Worm (Caenorhabditis elegans) whole organism, mixed stage, embryonic: Measurements from ENCODE around the gene grl-7.

Experiments
- M03D4.4 ChIP-seq: sonication (generic microtip); optimal IDR thresholded peaks from 2 replicates; lab custom pipeline; 2017; ENCODE audit warnings: mild to moderate bottlenecking, missing genetic modification characterization, missing compliant biosample characterization
- bed-3 ChIP-seq: fragments of 200-800 bp; sonication (Bioruptor generic); optimal IDR thresholded peaks from 3 replicates; lab custom pipeline; 2018; ENCODE audit warnings: mild to moderate bottlenecking, missing genetic modification characterization, moderate library complexity, missing compliant biosample characterization
- blmp-1 ChIP-seq: fragments of 150-350 bp; optimal IDR thresholded peaks from 2 replicates; lab custom pipeline; 2014; ENCODE audit warnings: missing biosample characterization, missing genetic modification characterization
- ceh-39 ChIP-seq: fragments of 150-350 bp; optimal IDR thresholded peaks from 2 replicates; lab custom pipeline; 2014; ENCODE audit warnings: missing biosample characterization, missing genetic modification characterization
- ceh-43 ChIP-seq: fragments of 200-800 bp; sonication (Bioruptor generic); optimal IDR thresholded peaks from 2 replicates; lab custom pipeline; 2018; ENCODE audit warnings: mild to moderate bottlenecking, missing genetic modification characterization, moderate library complexity, missing compliant biosample characterization
- ceh-83 ChIP-seq: fragments of 200-800 bp; sonication (Bioruptor generic); optimal IDR thresholded peaks from 2 replicates; lab custom pipeline; 2018; ENCODE audit warnings: mild to moderate bottlenecking, missing genetic modification characterization, missing compliant biosample characterization
- ces-1 ChIP-seq: fragments of 150-350 bp; optimal IDR thresholded peaks from 2 replicates; lab custom pipeline; 2014; ENCODE audit warnings: missing biosample characterization, missing genetic modification reagents, missing genetic modification characterization
- cnd-1 ChIP-seq: fragments of 200-800 bp; sonication (Bioruptor generic); optimal IDR thresholded peaks from 2 replicates; lab custom pipeline; 2018; ENCODE audit warnings: mild to moderate bottlenecking, missing genetic modification characterization, missing compliant biosample characterization
- drap-1 ChIP-seq: fragments of 200-800 bp; sonication (Bioruptor generic); optimal IDR thresholded peaks from 3 replicates; lab custom pipeline; 2018; ENCODE audit warnings: mild to moderate bottlenecking, missing genetic modification characterization, missing compliant biosample characterization
- elt-1 ChIP-seq: sonication (generic microtip); optimal IDR thresholded peaks from 2 replicates; lab custom pipeline; 2017; ENCODE audit warnings: missing genetic modification characterization, mild to moderate bottlenecking, missing compliant biosample characterization, antibody characterized with exemption, moderate library complexity, borderline replicate concordance; ENCODE audit not compliant: insufficient read depth
- elt-3 ChIP-seq: fragments of 150-350 bp; optimal IDR thresholded peaks from 2 replicates; lab custom pipeline; 2014; ENCODE audit warnings: missing biosample characterization, missing genetic modification characterization
- flh-1 ChIP-seq: fragments of 200-800 bp; sonication (Bioruptor generic); optimal IDR thresholded peaks from 2 replicates; lab custom pipeline; 2018; ENCODE audit warnings: mild to moderate bottlenecking, missing genetic modification characterization, moderate library complexity, missing compliant biosample characterization
- ham-2 ChIP-seq: fragments of 200-800 bp; sonication (Bioruptor generic); optimal IDR thresholded peaks from 2 replicates; lab custom pipeline; 2018; ENCODE audit warnings: mild to moderate bottlenecking, missing genetic modification characterization, missing compliant biosample characterization
- hlh-1 ChIP-seq: fragments of 150-350 bp; optimal IDR thresholded peaks from 2 replicates; lab custom pipeline; 2014; ENCODE audit warnings: missing biosample characterization, missing genetic modification reagents, missing genetic modification characterization
- lin-13 ChIP-seq: fragments of 150-350 bp; optimal IDR thresholded peaks from 2 replicates; lab custom pipeline; 2014; ENCODE audit warnings: missing biosample characterization, missing genetic modification characterization
- lin-32 ChIP-seq: fragments of 200-800 bp; sonication (Bioruptor generic); optimal IDR thresholded peaks from 2 replicates; lab custom pipeline; 2018; ENCODE audit warnings: mild to moderate bottlenecking, missing genetic modification characterization, missing compliant biosample characterization
- lsy-2 ChIP-seq: fragments of 150-350 bp; optimal IDR thresholded peaks from 2 replicates; lab custom pipeline; 2014; ENCODE audit warnings: missing biosample characterization, missing genetic modification characterization
- mab-5 ChIP-seq: fragments of 150-350 bp; optimal IDR thresholded peaks from 2 replicates; lab custom pipeline; 2014; ENCODE audit warnings: missing biosample characterization, missing genetic modification characterization
- mep-1 ChIP-seq: fragments of 150-350 bp; optimal IDR thresholded peaks from 2 replicates; lab custom pipeline; 2017; ENCODE audit warnings: missing biosample characterization, missing genetic modification reagents, missing genetic modification characterization, inconsistent platforms
- mls-2 ChIP-seq: sonication (generic microtip); optimal IDR thresholded peaks from 2 replicates; lab custom pipeline; 2016; ENCODE audit warnings: mild to moderate bottlenecking, missing genetic modification characterization, moderate library complexity, missing compliant biosample characterization
- nhr-12 ChIP-seq: fragments of 150-350 bp; optimal IDR thresholded peaks from 2 replicates; lab custom pipeline; 2014; ENCODE audit warnings: missing biosample characterization, missing genetic modification characterization
- nhr-2 ChIP-seq: fragments of 150-350 bp; optimal IDR thresholded peaks from 2 replicates; lab custom pipeline; 2014; ENCODE audit warnings: missing biosample characterization, missing genetic modification characterization
- nhr-237 ChIP-seq: fragments of 150-350 bp; optimal IDR thresholded peaks from 2 replicates; lab custom pipeline; 2014; ENCODE audit warnings: missing biosample characterization, missing genetic modification characterization
- nhr-28 ChIP-seq: fragments of 150-350 bp; optimal IDR thresholded peaks from 2 replicates; lab custom pipeline; 2014; ENCODE audit warnings: missing biosample characterization, missing genetic modification characterization
- nhr-76 ChIP-seq: sonication (generic microtip); optimal IDR thresholded peaks from 2 replicates; lab custom pipeline; 2017; ENCODE audit warnings: missing biosample characterization, missing genetic modification characterization
- pha-4 ChIP-seq: fragments of 150-350 bp; optimal IDR thresholded peaks from 2 replicates; lab custom pipeline; 2018; ENCODE audit warnings: missing biosample characterization, missing genetic modification reagents, missing genetic modification characterization
- sem-2 ChIP-seq: fragments of 200-800 bp; sonication (Bioruptor generic); optimal IDR thresholded peaks from 2 replicates; lab custom pipeline; 2018; ENCODE audit warnings: mild to moderate bottlenecking, missing genetic modification characterization, missing compliant biosample characterization
- snpc-4 ChIP-seq: fragments of 150-350 bp; optimal IDR thresholded peaks from 2 replicates; lab custom pipeline; 2014; ENCODE audit warnings: missing biosample characterization, missing genetic modification characterization
- sptf-1 ChIP-seq: sonication (generic microtip); optimal IDR thresholded peaks from 2 replicates; lab custom pipeline; 2017; ENCODE audit warnings: mild to moderate bottlenecking, missing genetic modification characterization, moderate library complexity, missing compliant biosample characterization
- tbx-8 ChIP-seq: fragments of 200-800 bp; sonication (Bioruptor generic); optimal IDR thresholded peaks from 2 replicates; lab custom pipeline; 2018; ENCODE audit warnings: mild to moderate bottlenecking, missing genetic modification characterization, moderate library complexity, missing compliant biosample characterization
- unc-120 ChIP-seq: sonication (generic microtip); optimal IDR thresholded peaks from 2 replicates; lab custom pipeline; 2017; ENCODE audit warnings: missing genetic modification characterization, missing compliant biosample characterization; ENCODE audit not compliant: poor library complexity, severe bottlenecking
- unc-39 ChIP-seq: fragments of 150-350 bp; optimal IDR thresholded peaks from 2 replicates; lab custom pipeline; 2014; ENCODE audit warnings: missing biosample characterization, missing genetic modification characterization
- unc-62 ChIP-seq: fragments of 150-350 bp; optimal IDR thresholded peaks from 2 replicates; lab custom pipeline; 2014; ENCODE audit warnings: missing biosample characterization, missing genetic modification reagents, missing genetic modification characterization
- zip-8 ChIP-seq: fragments of 150-350 bp; optimal IDR thresholded peaks from 2 replicates; lab custom pipeline; 2014; ENCODE audit warnings: missing biosample characterization, missing genetic modification characterization

Gene grl-7

ce11 chrV:11375150-11375792, 28.5 kb upstream of the grl-7 start, which contains the start of gene cnb-1:
Gene cnb-1, plus strand, starts transcription at chrV:11375742.
- TF ChIP-seq unc-62: peak; percentile 63
- no peak for TF ChIP-seq ceh-39 (tag; lab: Kevin White, UChicago)
- TF ChIP-seq cnd-1: no peak
- TF ChIP-seq ceh-43: no peak
- TF ChIP-seq ham-2 (GFP tag; lab: Kevin White, UChicago): no peak
- peak; percentile 19 for TF ChIP-seq hlh-1 (tag; lab: Kevin White, UChicago)
- no peak for TF ChIP-seq nhr-12
- no peak for TF ChIP-seq nhr-76 (tag; lab: Kevin White, UChicago)
- TF ChIP-seq M03D4.4 (tag; lab: Kevin White, UChicago): no peak
- TF ChIP-seq flh-1 (GFP tag; lab: Kevin White, UChicago): no peak
- TF ChIP-seq nhr-28 (tag; lab: Kevin White, UChicago): no peak
- TF ChIP-seq ceh-83 (GFP tag; lab: Kevin White, UChicago): no peak
- TF ChIP-seq blmp-1 (tag; lab: Kevin White, UChicago): no peak
- no peak for TF ChIP-seq snpc-4 (tag; lab: Kevin White, UChicago)
- TF ChIP-seq lin-13: no peak
- TF ChIP-seq bed-3 (GFP tag; lab: Kevin White, UChicago): no peak
- no peak for TF ChIP-seq pha-4 (tag; lab: Kevin White, UChicago)
- peak; percentile 81 for TF ChIP-seq ces-1 (GFP tag; lab: Kevin White, UChicago)
- peak; percentile 78 for TF ChIP-seq unc-120 (tag; lab: Kevin White, UChicago)
- TF ChIP-seq sem-2 (GFP tag; lab: Kevin White, UChicago): no peak
- TF ChIP-seq unc-39 (tag; lab: Kevin White, UChicago): no peak
- TF ChIP-seq mab-5 (tag; lab: Kevin White, UChicago): no peak
- TF ChIP-seq zip-8 (tag; lab: Kevin White, UChicago): no peak
- peak; percentile 20 for TF ChIP-seq mep-1 (tag; lab: Kevin White, UChicago)
- no peak for TF ChIP-seq nhr-237 (tag; lab: Kevin White, UChicago)
- no peak for TF ChIP-seq tbx-8 (GFP tag; lab: Kevin White, UChicago)
- peak; percentile 42 for TF ChIP-seq mls-2 (tag; lab: Kevin White, UChicago)
- no peak for TF ChIP-seq elt-3
- TF ChIP-seq lin-32 (GFP tag; lab: Kevin White, UChicago): no peak

ce11 chrV:11373918-11374317, 27.1 kb upstream of the grl-7 start:
- TF ChIP-seq bed-3 (GFP tag; lab: Kevin White, UChicago): no peak
- TF ChIP-seq zip-8 (tag; lab: Kevin White, UChicago): peak; percentile 92

ce11 chrV:11372284-11372878, 25.6 kb upstream of the grl-7 start:
- TF ChIP-seq ham-2 (GFP tag; lab: Kevin White, UChicago) (no peak), hlh-1 (tag; lab: Kevin White, UChicago) (no peak), unc-120 (tag; lab: Kevin White, UChicago) (no peak), ces-1 (GFP tag; lab: Kevin White, UChicago) (peak; percentile 73), zip-8 (tag; lab: Kevin White, UChicago) (no peak), unc-62 (no peak)

ce11 chrV:11366129-11366528, 19.3 kb upstream of the grl-7 start, which contains the start of gene dop-5:
Gene dop-5, minus strand, starts transcription at chrV:11366229.
- TF ChIP-seq nhr-2 (tag; lab: Kevin White, UChicago) (no peak), tbx-8 (GFP tag; lab: Kevin White, UChicago) (no peak), hlh-1 (tag; lab: Kevin White, UChicago) (no peak), ceh-43 (no peak), bed-3 (GFP tag; lab: Kevin White, UChicago) (no peak), pha-4 (tag; lab: Kevin White, UChicago) (no peak), unc-39 (tag; lab: Kevin White, UChicago) (no peak)
- TF ChIP-seq, all 35 proteins: peak for 0

- no peak for TF ChIP-seq nhr-28 (tag; lab: Kevin White, UChicago)
- TF ChIP-seq mls-2 (tag; lab: Kevin White, UChicago): no peak
- TF ChIP-seq drap-1 (GFP tag; lab: Kevin White, UChicago): no peak
- no peak for TF ChIP-seq cnd-1
- no peak for TF ChIP-seq lsy-2 (tag; lab: Kevin White, UChicago)
- no peak for TF ChIP-seq nhr-76 (tag; lab: Kevin White, UChicago)
- no peak for TF ChIP-seq ces-1 (GFP tag; lab: Kevin White, UChicago)
- no peak for TF ChIP-seq M03D4.4 (tag; lab: Kevin White, UChicago)
- TF ChIP-seq unc-120 (tag; lab: Kevin White, UChicago): no peak
- TF ChIP-seq zip-8 (tag; lab: Kevin White, UChicago): no peak
- no peak for TF ChIP-seq ceh-43
- no peak for TF ChIP-seq elt-1 (tag; lab: Kevin White, UChicago)
- no peak for TF ChIP-seq mep-1 (tag; lab: Kevin White, UChicago)
- TF ChIP-seq sptf-1: no peak
- TF ChIP-seq bed-3 (GFP tag; lab: Kevin White, UChicago): no peak
- TF ChIP-seq snpc-4 (tag; lab: Kevin White, UChicago): no peak
These were observed 16.8 kb upstream of the grl-7 start for ce11 chrV:11363575-11363974.
